Worm (Caenorhabditis elegans): ENCODE measurements around the gene fbxa-31.

ce11 chrIII:1238704-1239103 is 32.5 kb downstream of the fbxa-31 start, which contains the start of gene fbxa-61:
- TF ChIP-seq ZK546.5 (tag; optimal IDR thresholded peaks at IDR 0.05) (no peak), nhr-25 (tag; optimal IDR thresholded peaks at IDR 0.05) (no peak), nhr-12 (tag; optimal IDR thresholded peaks at IDR 0.05) (no peak)

Data from whole organism, L3 larva.